Fruit fly (Drosophila melanogaster) whole organism, embryonic: ENCODE data around the gene Pfdn2.

Experiments used
- ATbp ChIP-seq: fragments of 200-800 bp; sonication (Bioruptor generic); optimal IDR thresholded peaks from 2 replicates; lab custom pipeline; 2017; ENCODE audit warnings: missing biosample characterization, mild to moderate bottlenecking, missing genetic modification characterization, missing genetic modification reagents
- B-H2 ChIP-seq: fragments of 200-800 bp; sonication (Bioruptor generic); optimal IDR thresholded peaks from 2 replicates; lab custom pipeline; 2018; ENCODE audit warnings: missing biosample characterization, mild to moderate bottlenecking, missing genetic modification characterization
- C15 ChIP-seq: fragments of 200-800 bp; sonication (Bioruptor generic); IDR thresholded peaks from 3 replicates; pipeline ENCODE4 v1.3.6; 2022; ENCODE audit warnings: missing biosample characterization, missing genetic modification characterization
- CG10209 ChIP-seq: fragments of 200-800 bp; sonication (Bioruptor generic); optimal IDR thresholded peaks from 3 replicates; lab custom pipeline; 2017; ENCODE audit warnings: missing biosample characterization, mild to moderate bottlenecking, missing genetic modification characterization, missing genetic modification reagents
- CG10321 ChIP-seq: fragments of 200-800 bp; sonication (Bioruptor generic); IDR thresholded peaks from 2 replicates; pipeline ENCODE4 v1.3.6; 2022; ENCODE audit warnings: missing biosample characterization, missing genetic modification characterization
- CG11093 ChIP-seq: fragments of 200-800 bp; sonication (Bioruptor generic); IDR thresholded peaks from 3 replicates; pipeline ENCODE4 v1.3.6; 2022; ENCODE audit warnings: missing biosample characterization, missing genetic modification characterization
- CG11456 ChIP-seq: fragments of 200-800 bp; sonication (Bioruptor generic); IDR thresholded peaks from 3 replicates; pipeline ENCODE4 v1.3.6; 2022; ENCODE audit warnings: missing biosample characterization, missing genetic modification characterization
- CG12299 ChIP-seq: fragments of 200-800 bp; sonication (Bioruptor generic); optimal IDR thresholded peaks from 2 replicates; lab custom pipeline; 2018; ENCODE audit warnings: missing biosample characterization, mild to moderate bottlenecking, missing genetic modification characterization
- CG12942 ChIP-seq: fragments of 200-800 bp; sonication (Bioruptor generic); optimal IDR thresholded peaks from 3 replicates; lab custom pipeline; 2016; ENCODE audit warnings: missing biosample characterization, missing genetic modification characterization
- CG14441 ChIP-seq: fragments of 200-800 bp; sonication (Bioruptor generic); IDR thresholded peaks from 2 replicates; pipeline ENCODE4 v1.3.6; 2022; ENCODE audit warnings: missing biosample characterization, missing genetic modification characterization
- CG15011 ChIP-seq: fragments of 200-800 bp; sonication (Bioruptor generic); optimal IDR thresholded peaks from 3 replicates; lab custom pipeline; 2018; ENCODE audit warnings: missing biosample characterization, mild to moderate bottlenecking, missing genetic modification characterization
- CG1647 ChIP-seq: fragments of 200-800 bp; sonication (Bioruptor generic); optimal IDR thresholded peaks from 3 replicates; lab custom pipeline; 2016; ENCODE audit warnings: missing biosample characterization, missing genetic modification characterization
- CG16863 ChIP-seq: fragments of 200-800 bp; sonication (Bioruptor generic); optimal IDR thresholded peaks from 3 replicates; lab custom pipeline; 2016; ENCODE audit warnings: missing biosample characterization, missing genetic modification characterization
- CG17829 ChIP-seq: fragments of 200-800 bp; optimal IDR thresholded peaks from 2 replicates; lab custom pipeline; 2019; ENCODE audit warnings: missing biosample characterization, mild to moderate bottlenecking, missing genetic modification characterization, moderate library complexity
- CG18262 ChIP-seq: fragments of 200-800 bp; optimal IDR thresholded peaks from 3 replicates; lab custom pipeline; 2019; ENCODE audit warnings: missing biosample characterization, mild to moderate bottlenecking, missing genetic modification characterization, moderate library complexity
- CG18476 ChIP-seq: fragments of 200-800 bp; sonication (Bioruptor generic); optimal IDR thresholded peaks from 2 replicates; lab custom pipeline; 2016; ENCODE audit warnings: missing biosample characterization, mild to moderate bottlenecking, missing genetic modification characterization
- CG2116 ChIP-seq: fragments of 200-800 bp; sonication (Bioruptor generic); optimal IDR thresholded peaks from 3 replicates; lab custom pipeline; 2018; ENCODE audit warnings: missing biosample characterization, mild to moderate bottlenecking, missing genetic modification characterization
- CG3163 ChIP-seq: fragments of 200-800 bp; sonication (Bioruptor generic); optimal IDR thresholded peaks from 3 replicates; lab custom pipeline; 2016; ENCODE audit warnings: missing biosample characterization, missing genetic modification characterization
- CG4707 ChIP-seq: fragments of 200-800 bp; sonication (Bioruptor generic); optimal IDR thresholded peaks from 2 replicates; lab custom pipeline; 2018; ENCODE audit warnings: missing biosample characterization, mild to moderate bottlenecking, missing genetic modification characterization, moderate library complexity
- CG8281 ChIP-seq: fragments of 200-800 bp; sonication (Bioruptor generic); optimal IDR thresholded peaks from 2 replicates; lab custom pipeline; 2018; ENCODE audit warnings: missing biosample characterization, mild to moderate bottlenecking, missing genetic modification characterization, moderate library complexity
- CG8290 ChIP-seq, 3 experiments: fragments of 200-800 bp; sonication (Bioruptor generic); optimal IDR thresholded peaks; 2 replicates each; lab custom pipeline; 2016 to 2019; ENCODE audit warnings: missing biosample characterization in 3 of 3, missing genetic modification characterization in 3 of 3, mild to moderate bottlenecking in 2 of 3, moderate library complexity in 1 of 3
- CG9437 ChIP-seq: fragments of 200-800 bp; sonication (Bioruptor generic); optimal IDR thresholded peaks from 2 replicates; lab custom pipeline; 2018; ENCODE audit warnings: missing biosample characterization, mild to moderate bottlenecking, missing genetic modification characterization
- CG9797 ChIP-seq: fragments of 200-800 bp; sonication (Bioruptor generic); optimal IDR thresholded peaks from 3 replicates; lab custom pipeline; 2018; ENCODE audit warnings: missing biosample characterization, mild to moderate bottlenecking, missing genetic modification characterization
- Ets65A ChIP-seq: fragments of 200-800 bp; sonication (Bioruptor generic); peaks from one replicate; lab custom pipeline; 2016; ENCODE audit warnings: missing biosample characterization, missing genetic modification characterization
- HLH4C ChIP-seq: fragments of 200-800 bp; sonication (Bioruptor generic); IDR thresholded peaks from 3 replicates; pipeline ENCODE4 v1.3.6; 2022; ENCODE audit warnings: missing biosample characterization, missing genetic modification characterization; ENCODE audit not compliant: partially characterized antibody
- HLH54F ChIP-seq: fragments of 200-800 bp; sonication (Bioruptor generic); optimal IDR thresholded peaks from 3 replicates; lab custom pipeline; 2016; ENCODE audit warnings: missing biosample characterization, missing genetic modification characterization
- HLHmδ ChIP-seq: fragments of 200-800 bp; sonication (Bioruptor generic); optimal IDR thresholded peaks from 2 replicates; lab custom pipeline; 2018; ENCODE audit warnings: missing biosample characterization, mild to moderate bottlenecking, missing genetic modification characterization, moderate library complexity
- HmgZ ChIP-seq: fragments of 200-800 bp; sonication (Bioruptor generic); optimal IDR thresholded peaks from 2 replicates; lab custom pipeline; 2018; ENCODE audit warnings: missing biosample characterization, mild to moderate bottlenecking, missing genetic modification characterization
- Nf-YA ChIP-seq: fragments of 200-800 bp; sonication (Bioruptor generic); IDR thresholded peaks from 2 replicates; pipeline ENCODE4 v1.3.6; 2022; ENCODE audit warnings: missing biosample characterization, missing genetic modification characterization
- Oli ChIP-seq: fragments of 200-800 bp; sonication (Bioruptor generic); optimal IDR thresholded peaks from 2 replicates; lab custom pipeline; 2018; ENCODE audit warnings: missing biosample characterization, mild to moderate bottlenecking, missing genetic modification characterization, moderate library complexity
- Opbp ChIP-seq: fragments of 200-800 bp; sonication (Bioruptor generic); IDR thresholded peaks from 3 replicates; pipeline ENCODE4 v1.3.6; 2022; ENCODE audit warnings: missing biosample characterization, missing genetic modification characterization; ENCODE audit not compliant: partially characterized antibody
- Usf ChIP-seq: fragments of 200-800 bp; sonication (Bioruptor generic); optimal IDR thresholded peaks from 2 replicates; lab custom pipeline; 2017; ENCODE audit warnings: missing genotype, missing biosample characterization, missing genetic modification characterization
- ara ChIP-seq: fragments of 200-800 bp; sonication (Bioruptor generic); IDR thresholded peaks from 2 replicates; pipeline ENCODE4 v1.3.6; 2022; ENCODE audit warnings: missing biosample characterization, missing genetic modification characterization
- bab2 ChIP-seq: fragments of 200-800 bp; sonication (Bioruptor generic); optimal IDR thresholded peaks from 2 replicates; lab custom pipeline; 2016; ENCODE audit warnings: missing biosample characterization, missing genetic modification characterization
- dati ChIP-seq: fragments of 200-800 bp; sonication (Bioruptor generic); IDR thresholded peaks from 2 replicates; pipeline ENCODE4 v1.3.6; 2022; ENCODE audit warnings: missing biosample characterization, missing genetic modification characterization
- gfzf ChIP-seq: fragments of 200-800 bp; sonication (Bioruptor generic); optimal IDR thresholded peaks from 2 replicates; lab custom pipeline; 2016; ENCODE audit warnings: missing biosample characterization, mild to moderate bottlenecking, missing genetic modification characterization, moderate library complexity
- gro ChIP-seq: fragments of 200-800 bp; sonication (Bioruptor generic); optimal IDR thresholded peaks from 2 replicates; lab custom pipeline; 2016; ENCODE audit warnings: missing biosample characterization, missing genetic modification characterization
- hth ChIP-seq: fragments of >200 bp; optimal IDR thresholded peaks from 2 replicates; lab custom pipeline; 2017; ENCODE audit warnings: inconsistent platforms
- lbe ChIP-seq: fragments of 200-800 bp; sonication (Bioruptor generic); optimal IDR thresholded peaks from 2 replicates; lab custom pipeline; 2016; ENCODE audit warnings: missing biosample characterization, mild to moderate bottlenecking, missing genetic modification characterization
- nmo ChIP-seq: fragments of 200-800 bp; sonication (Bioruptor generic); optimal IDR thresholded peaks from 2 replicates; lab custom pipeline; 2018; ENCODE audit warnings: missing biosample characterization, mild to moderate bottlenecking, missing genetic modification characterization, moderate library complexity
- p53 ChIP-seq: fragments of 200-800 bp; sonication (Bioruptor generic); optimal IDR thresholded peaks from 2 replicates; lab custom pipeline; 2016; ENCODE audit warnings: missing biosample characterization, missing genetic modification characterization
- pb ChIP-seq: fragments of 200-800 bp; sonication (Bioruptor generic); optimal IDR thresholded peaks from 3 replicates; lab custom pipeline; 2016; ENCODE audit warnings: missing biosample characterization, missing genetic modification characterization
- pum ChIP-seq: fragments of 200-800 bp; sonication (Bioruptor generic); optimal IDR thresholded peaks from 2 replicates; lab custom pipeline; 2016; ENCODE audit warnings: missing biosample characterization, missing genetic modification characterization
- salm ChIP-seq: fragments of 200-800 bp; sonication (Bioruptor generic); optimal IDR thresholded peaks from 2 replicates; lab custom pipeline; 2018; ENCODE audit warnings: missing biosample characterization, mild to moderate bottlenecking, missing genetic modification characterization
- schlank ChIP-seq: fragments of 200-800 bp; sonication (Bioruptor generic); optimal IDR thresholded peaks from 2 replicates; lab custom pipeline; 2018; ENCODE audit warnings: missing biosample characterization, mild to moderate bottlenecking, missing genetic modification characterization
- sr ChIP-seq: fragments of 200-800 bp; sonication (Bioruptor generic); IDR thresholded peaks from 3 replicates; pipeline ENCODE4 v1.3.6; 2022; ENCODE audit warnings: missing biosample characterization, missing genetic modification characterization
- ssp ChIP-seq: fragments of 200-800 bp; sonication (Bioruptor generic); IDR thresholded peaks from 2 replicates; pipeline ENCODE4 v1.3.6; 2022; ENCODE audit warnings: missing biosample characterization, missing genetic modification characterization
- tup ChIP-seq: fragments of 200-800 bp; sonication (Bioruptor generic); optimal IDR thresholded peaks from 2 replicates; lab custom pipeline; 2016; ENCODE audit warnings: missing biosample characterization, mild to moderate bottlenecking, missing genetic modification characterization, moderate library complexity
- usp ChIP-seq: fragments of >200 bp; optimal IDR thresholded peaks from 2 replicates; lab custom pipeline; 2017; ENCODE audit warnings: missing biosample characterization, missing genetic modification characterization
- wdn ChIP-seq: fragments of 200-800 bp; sonication (Bioruptor generic); IDR thresholded peaks from 2 replicates; pipeline ENCODE4 v1.3.6; 2022; ENCODE audit warnings: missing biosample characterization, missing genetic modification characterization
- zfh1 ChIP-seq: fragments of 200-800 bp; sonication (Bioruptor generic); IDR thresholded peaks from 3 replicates; pipeline ENCODE4 v1.3.6; 2022; ENCODE audit warnings: missing biosample characterization, missing genetic modification characterization

Pfdn2 gene

dm6 chr3L:11061200-11061599 lies 13.0 kb downstream of the Pfdn2 start, which contains the start of the genes CG6321 and Blos2 (continued):
- TF ChIP-seq lbe (GFP tag; lab: Kevin White, UChicago), result peak; percentile 58
- peak; percentile 48 for TF ChIP-seq B-H2 (GFP tag; lab: Kevin White, UChicago)
- TF ChIP-seq gfzf (GFP tag; lab: Kevin White, UChicago), result no peak
- peak; percentile 31 for TF ChIP-seq CG8290 (GFP tag; optimal IDR thresholded peaks at IDR 0.05; lab: Kevin White, UChicago)
- TF ChIP-seq CG8290 (tag; optimal IDR thresholded peaks at IDR 0.05; lab: Kevin White, UChicago), result peak in 1 of 2 experiments; percentile 61
- TF ChIP-seq salm (tag; lab: Kevin White, UChicago), result peak; percentile 77
- peak; percentile 82 for TF ChIP-seq CG17829 (tag; lab: Kevin White, UChicago)
- no peak for TF ChIP-seq ssp (GFP tag; lab: Robert Waterston, UW)
- no peak for TF ChIP-seq Ets65A
- no peak for TF ChIP-seq HLHmδ (GFP tag; lab: Kevin White, UChicago)
- TF ChIP-seq pum (GFP tag; lab: Kevin White, UChicago), result peak; percentile 42
- peak; percentile 78 for TF ChIP-seq Oli
- TF ChIP-seq tup, result no peak
- peak; percentile 33 for TF ChIP-seq HLH54F (GFP tag; lab: Kevin White, UChicago)
- no peak for TF ChIP-seq CG12942
- TF ChIP-seq p53, result no peak
- TF ChIP-seq CG11093, result peak; percentile 16; the same call in 1 of the 3 replicates
- no peak for TF ChIP-seq pb
- TF ChIP-seq wdn (GFP tag; lab: Robert Waterston, UW), result no peak
- no peak for TF ChIP-seq Usf (GFP tag; lab: Kevin White, UChicago)
- TF ChIP-seq C15, result peak; percentile 59; the same call in 1 of the 3 replicates
- TF ChIP-seq usp (GFP tag; lab: Kevin White, UChicago), result no peak
- TF ChIP-seq ATbp (GFP tag; lab: Kevin White, UChicago), result peak; percentile 64
- peak; percentile 57; the same call in 1 of the 3 replicates for TF ChIP-seq CG11456 (GFP tag; lab: Robert Waterston, UW)
- peak; percentile 61 for TF ChIP-seq bab2 (GFP tag; lab: Kevin White, UChicago)
- peak; percentile 65 for TF ChIP-seq CG18476 (GFP tag; lab: Kevin White, UChicago)
- TF ChIP-seq CG18262 (tag; lab: Kevin White, UChicago), result peak; percentile 86
- TF ChIP-seq Nf-YA (GFP tag; lab: Robert Waterston, UW), result 0 out of 2 replicates have a peak, but pooled peaks have one; percentile 32
- TF ChIP-seq CG14441 (GFP tag; lab: Robert Waterston, UW), result peak; percentile 75
- TF ChIP-seq CG3163 (GFP tag; lab: Kevin White, UChicago), result no peak
- peak; percentile 52 for TF ChIP-seq CG4707 (GFP tag; lab: Kevin White, UChicago)
- TF ChIP-seq CG16863 (GFP tag; lab: Kevin White, UChicago), result peak; percentile 1
- peak; percentile 5 for TF ChIP-seq gro
- TF ChIP-seq CG9437, result peak; percentile 69
- TF ChIP-seq CG2116, result peak; percentile 25
- TF ChIP-seq HLH4C (GFP tag; lab: Robert Waterston, UW), result no peak
- peak; percentile 54 for TF ChIP-seq zfh1 (GFP tag; lab: Robert Waterston, UW)
- TF ChIP-seq CG12299 (tag; lab: Kevin White, UChicago), result peak; percentile 76
- peak; percentile 33 for TF ChIP-seq CG8281
- peak; percentile 84 for TF ChIP-seq HmgZ
- no peak for TF ChIP-seq sr (GFP tag; lab: Robert Waterston, UW)
- TF ChIP-seq CG10321 (GFP tag; lab: Robert Waterston, UW), result no peak
- no peak for TF ChIP-seq dati
- no peak for TF ChIP-seq hth (lab: Kevin White, UChicago)
- TF ChIP-seq CG10209 (GFP tag; lab: Kevin White, UChicago), result peak; percentile 70
- peak; percentile 61 for TF ChIP-seq CG15011 (GFP tag; lab: Kevin White, UChicago)
- TF ChIP-seq CG1647 (GFP tag; lab: Kevin White, UChicago), result peak; percentile 3
- no peak for TF ChIP-seq Opbp
- 0 out of 2 replicates have a peak, but pooled peaks have one; percentile 34 for TF ChIP-seq ara (GFP tag; lab: Robert Waterston, UW)
- TF ChIP-seq schlank, result no peak
- TF ChIP-seq nmo, result peak; percentile 85
- TF ChIP-seq CG9797 (GFP tag; lab: Kevin White, UChicago), result no peak
